Worm (Caenorhabditis elegans): Measurements from ENCODE around the gene gbf-1.

DNA sequence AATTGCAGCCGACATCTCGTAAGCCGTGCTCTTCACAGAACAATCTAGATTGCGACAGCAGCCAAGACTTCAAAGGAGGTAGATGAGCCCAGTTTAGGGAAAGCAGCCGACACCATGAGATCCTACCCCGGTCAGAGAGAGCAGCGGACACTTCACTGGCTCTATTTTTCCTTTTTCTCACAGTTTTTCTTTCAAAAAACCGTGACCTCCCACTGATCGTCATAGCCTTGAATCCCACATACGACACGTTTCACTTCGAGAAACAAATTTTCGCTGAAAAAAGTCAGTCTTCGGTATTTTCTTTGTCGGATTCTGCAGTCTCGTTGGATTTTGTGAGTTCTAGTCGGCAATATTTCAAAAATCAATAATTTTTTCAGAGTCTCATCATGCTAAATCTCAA lies 41.4 kb downstream of the gbf-1 start, which contains the start of gene Y41C4A.21:
- TF ChIP-seq fos-1 (tag; optimal IDR thresholded peaks at IDR 0.05) (no peak), lin-15B (tag; optimal IDR thresholded peaks at IDR 0.05) (no peak), aly-2 (tag; optimal IDR thresholded peaks at IDR 0.05) (no peak), skn-1 (tag; optimal IDR thresholded peaks at IDR 0.05) (no peak), daf-12 (tag; optimal IDR thresholded peaks at IDR 0.05) (no peak), R02D3.7 (tag; optimal IDR thresholded peaks at IDR 0.05) (no peak), snpc-4 (tag; optimal IDR thresholded peaks at IDR 0.05) (no peak), ceh-9 (tag; optimal IDR thresholded peaks at IDR 0.05) (no peak), ama-1 (optimal IDR thresholded peaks at IDR 0.05) (no peak), ZK546.5 (tag; optimal IDR thresholded peaks at IDR 0.05) (no peak), fkh-10 (GFP tag; optimal IDR thresholded peaks at IDR 0.05) (no peak)
